Fruit fly (Drosophila melanogaster) whole organism, prepupa: Measurements from ENCODE around the gene Lrp4.

Source experiments
- Blimp-1 ChIP-seq: fragments of 200-800 bp; sonication (Bioruptor generic); optimal IDR thresholded peaks from 3 replicates; lab custom pipeline; 2017; ENCODE audit warnings: missing biosample characterization, missing genetic modification characterization, mild to moderate bottlenecking, moderate library complexity, missing genetic modification reagents
- CG10631 ChIP-seq: fragments of 200-800 bp; sonication (Bioruptor generic); optimal IDR thresholded peaks from 2 replicates; lab custom pipeline; 2016; ENCODE audit warnings: missing biosample characterization, missing genetic modification characterization
- CG10669 ChIP-seq: fragments of 200-800 bp; sonication (Bioruptor generic); optimal IDR thresholded peaks from 3 replicates; lab custom pipeline; 2018; ENCODE audit warnings: missing biosample characterization, mild to moderate bottlenecking, missing genetic modification characterization, moderate library complexity
- CG11294 ChIP-seq: fragments of 200-800 bp; sonication (Bioruptor generic); IDR thresholded peaks from 2 replicates; pipeline ENCODE4 v1.3.6; 2022; ENCODE audit warnings: missing biosample characterization, missing genetic modification characterization
- CG11762 ChIP-seq: fragments of 200-800 bp; sonication (Bioruptor generic); optimal IDR thresholded peaks from 3 replicates; lab custom pipeline; 2016; ENCODE audit warnings: missing biosample characterization, missing genetic modification characterization; ENCODE audit not compliant: insufficient read depth
- CG11902 ChIP-seq: fragments of 200-800 bp; sonication (Bioruptor generic); optimal IDR thresholded peaks from 3 replicates; lab custom pipeline; 2016; ENCODE audit warnings: missing biosample characterization, missing genetic modification characterization
- CG15336 ChIP-seq: fragments of 200-800 bp; sonication (Bioruptor generic); IDR thresholded peaks from 2 replicates; pipeline ENCODE4 v1.3.6; 2022; ENCODE audit warnings: missing biosample characterization, missing genetic modification characterization
- CG3032 ChIP-seq: fragments of 200-800 bp; optimal IDR thresholded peaks from 2 replicates; lab custom pipeline; 2019; ENCODE audit warnings: missing biosample characterization, mild to moderate bottlenecking, missing genetic modification characterization, moderate library complexity
- CG31627 ChIP-seq: fragments of 200-800 bp; sonication (Bioruptor generic); optimal IDR thresholded peaks from 3 replicates; lab custom pipeline; 2016; ENCODE audit warnings: missing biosample characterization, missing genetic modification characterization
- CG34406 ChIP-seq: fragments of 200-800 bp; sonication (Bioruptor generic); optimal IDR thresholded peaks from 3 replicates; lab custom pipeline; 2016; ENCODE audit warnings: missing biosample characterization, missing genetic modification characterization
- CG3919 ChIP-seq: fragments of 200-800 bp; sonication (Bioruptor generic); optimal IDR thresholded peaks from 3 replicates; lab custom pipeline; 2016; ENCODE audit warnings: missing biosample characterization, missing genetic modification characterization
- CG4318 ChIP-seq: fragments of 200-800 bp; sonication (Bioruptor generic); optimal IDR thresholded peaks from 3 replicates; lab custom pipeline; 2017; ENCODE audit warnings: missing biosample characterization, mild to moderate bottlenecking, missing genetic modification characterization
- CG6163 ChIP-seq: fragments of 200-800 bp; sonication (Bioruptor generic); IDR thresholded peaks from 3 replicates; pipeline ENCODE4 v1.3.6; 2022; ENCODE audit warnings: missing biosample characterization, missing genetic modification characterization
- CG6792 ChIP-seq: fragments of 200-800 bp; sonication (Bioruptor generic); optimal IDR thresholded peaks from 3 replicates; lab custom pipeline; 2016; ENCODE audit warnings: missing biosample characterization, missing genetic modification characterization
- CG6808 ChIP-seq: fragments of 200-800 bp; sonication (Bioruptor generic); optimal IDR thresholded peaks from 3 replicates; lab custom pipeline; 2017; ENCODE audit warnings: missing biosample characterization, missing genetic modification characterization, mild to moderate bottlenecking, moderate library complexity, missing genetic modification reagents
- CG6854 ChIP-seq: fragments of 200-800 bp; sonication (Bioruptor generic); optimal IDR thresholded peaks from 2 replicates; lab custom pipeline; 2017; ENCODE audit warnings: missing biosample characterization, mild to moderate bottlenecking, missing genetic modification characterization
- CG7368 ChIP-seq: fragments of 200-800 bp; sonication (Bioruptor generic); optimal IDR thresholded peaks from 3 replicates; lab custom pipeline; 2016; ENCODE audit warnings: missing biosample characterization, missing genetic modification characterization
- CG8119 ChIP-seq: fragments of 200-800 bp; sonication (Bioruptor generic); IDR thresholded peaks from 3 replicates; pipeline ENCODE4 v1.3.6; 2022; ENCODE audit warnings: missing biosample characterization, missing genetic modification characterization
- CG8319 ChIP-seq: fragments of 200-800 bp; sonication (Bioruptor generic); optimal IDR thresholded peaks from 3 replicates; lab custom pipeline; 2016; ENCODE audit warnings: missing biosample characterization, missing genetic modification characterization
- CG8632 ChIP-seq: fragments of 200-800 bp; sonication (Bioruptor generic); optimal IDR thresholded peaks from 3 replicates; lab custom pipeline; 2016; ENCODE audit warnings: missing biosample characterization, missing genetic modification characterization
- CG9139 ChIP-seq: fragments of 200-800 bp; sonication (Bioruptor generic); optimal IDR thresholded peaks from 3 replicates; lab custom pipeline; 2017; ENCODE audit warnings: missing biosample characterization, mild to moderate bottlenecking, missing genetic modification characterization
- Eip75B ChIP-seq: fragments of 200-800 bp; sonication (Bioruptor generic); optimal IDR thresholded peaks from 3 replicates; lab custom pipeline; 2016; ENCODE audit warnings: missing biosample characterization, missing genetic modification characterization
- Eip78C ChIP-seq: fragments of 200-800 bp; sonication (Bioruptor generic); peaks from one replicate; lab custom pipeline; 2016; ENCODE audit warnings: missing biosample characterization, missing genetic modification characterization
- Eip93F ChIP-seq: fragments of 200-800 bp; sonication (Bioruptor generic); optimal IDR thresholded peaks from 2 replicates; lab custom pipeline; 2016; ENCODE audit warnings: missing biosample characterization, mild to moderate bottlenecking, missing genetic modification characterization
- Ets21C ChIP-seq: fragments of 200-800 bp; sonication (Bioruptor generic); optimal IDR thresholded peaks from 3 replicates; lab custom pipeline; 2016; ENCODE audit warnings: missing biosample characterization, missing genetic modification characterization
- Ets96B ChIP-seq: fragments of 200-800 bp; optimal IDR thresholded peaks from 2 replicates; lab custom pipeline; 2019; ENCODE audit warnings: missing biosample characterization, mild to moderate bottlenecking, missing genetic modification characterization, moderate library complexity
- Gug ChIP-seq: fragments of 200-800 bp; sonication (Bioruptor generic); IDR thresholded peaks from 2 replicates; pipeline ENCODE4 v1.3.6; 2022; ENCODE audit warnings: missing biosample characterization, missing genetic modification characterization
- Hr38 ChIP-seq: sonication (Bioruptor generic); optimal IDR thresholded peaks from 2 replicates; lab custom pipeline; 2016; ENCODE audit warnings: missing biosample characterization, missing genetic modification characterization
- Hr39 ChIP-seq: fragments of 200-800 bp; sonication (Bioruptor generic); optimal IDR thresholded peaks from 2 replicates; lab custom pipeline; 2016; ENCODE audit warnings: missing biosample characterization, missing genetic modification characterization
- Hr4 ChIP-seq: fragments of 200-800 bp; sonication (Bioruptor generic); optimal IDR thresholded peaks from 3 replicates; lab custom pipeline; 2016; ENCODE audit warnings: missing biosample characterization, missing genetic modification characterization
- Lpt ChIP-seq: fragments of 200-800 bp; sonication (Bioruptor generic); optimal IDR thresholded peaks from 3 replicates; lab custom pipeline; 2016; ENCODE audit warnings: missing biosample characterization, missing genetic modification characterization
- Met ChIP-seq: fragments of 200-800 bp; sonication (Bioruptor generic); optimal IDR thresholded peaks from 3 replicates; lab custom pipeline; 2016; ENCODE audit warnings: missing biosample characterization, missing genetic modification characterization
- OdsH ChIP-seq: fragments of 200-800 bp; sonication (Bioruptor generic); optimal IDR thresholded peaks from 3 replicates; lab custom pipeline; 2016; ENCODE audit warnings: missing biosample characterization, missing genetic modification characterization
- Smox ChIP-seq: fragments of 200-800 bp; sonication (Bioruptor generic); optimal IDR thresholded peaks from 3 replicates; lab custom pipeline; 2016; ENCODE audit warnings: missing biosample characterization, missing genetic modification characterization
- Sox102F ChIP-seq: fragments of 200-800 bp; sonication (Bioruptor generic); optimal IDR thresholded peaks from 2 replicates; lab custom pipeline; 2016; ENCODE audit warnings: missing biosample characterization, mild to moderate bottlenecking, missing genetic modification characterization
- Sox14 ChIP-seq: fragments of 200-800 bp; sonication (Bioruptor generic); optimal IDR thresholded peaks from 3 replicates; lab custom pipeline; 2016; ENCODE audit warnings: missing biosample characterization, missing genetic modification characterization
- Sox15 ChIP-seq: fragments of 200-800 bp; sonication (Bioruptor generic); optimal IDR thresholded peaks from 3 replicates; lab custom pipeline; 2016; ENCODE audit warnings: missing biosample characterization, missing genetic modification characterization
- achi ChIP-seq: fragments of 200-800 bp; sonication (Bioruptor generic); optimal IDR thresholded peaks from 3 replicates; lab custom pipeline; 2016; ENCODE audit warnings: missing biosample characterization, missing genetic modification characterization
- acj6 ChIP-seq: fragments of 200-800 bp; sonication (Bioruptor generic); optimal IDR thresholded peaks from 3 replicates; lab custom pipeline; 2016; ENCODE audit warnings: missing biosample characterization, missing genetic modification characterization
- cyc ChIP-seq: fragments of 200-800 bp; sonication (Bioruptor generic); optimal IDR thresholded peaks from 3 replicates; lab custom pipeline; 2016; ENCODE audit warnings: missing biosample characterization, missing genetic modification characterization
- dac ChIP-seq: fragments of 200-800 bp; sonication (Bioruptor generic); optimal IDR thresholded peaks from 2 replicates; lab custom pipeline; 2017; ENCODE audit warnings: missing biosample characterization, mild to moderate bottlenecking, missing genetic modification characterization
- eg ChIP-seq: fragments of 200-800 bp; sonication (Bioruptor generic); IDR thresholded peaks from 3 replicates; pipeline ENCODE4 v1.3.6; 2022; ENCODE audit warnings: missing biosample characterization, missing genetic modification characterization
- fd59A ChIP-seq: fragments of 200-800 bp; sonication (Bioruptor generic); optimal IDR thresholded peaks from 2 replicates; lab custom pipeline; 2017; ENCODE audit warnings: missing biosample characterization, mild to moderate bottlenecking, missing genetic modification characterization, missing genetic modification reagents
- fd85E ChIP-seq: fragments of 200-800 bp; sonication (Bioruptor generic); optimal IDR thresholded peaks from 3 replicates; lab custom pipeline; 2016; ENCODE audit warnings: missing biosample characterization, missing genetic modification characterization
- fkh ChIP-seq: fragments of 200-800 bp; sonication (Bioruptor generic); optimal IDR thresholded peaks from 3 replicates; lab custom pipeline; 2017; ENCODE audit warnings: missing biosample characterization, mild to moderate bottlenecking, missing genetic modification characterization, moderate library complexity
- net ChIP-seq: fragments of 200-800 bp; sonication (Bioruptor generic); optimal IDR thresholded peaks from 3 replicates; lab custom pipeline; 2016; ENCODE audit warnings: missing biosample characterization, missing genetic modification characterization
- pdm3 ChIP-seq: fragments of 200-800 bp; sonication (Bioruptor generic); optimal IDR thresholded peaks from 3 replicates; lab custom pipeline; 2016; ENCODE audit warnings: missing biosample characterization, missing genetic modification characterization
- salr ChIP-seq, 2 experiments: fragments of 200-800 bp; sonication (Bioruptor generic); optimal IDR thresholded peaks; 3 replicates each; lab custom pipeline; 2016 to 2018; ENCODE audit warnings: missing biosample characterization in 2 of 2, missing genetic modification characterization in 2 of 2, mild to moderate bottlenecking in 1 of 2
- spab ChIP-seq: fragments of 200-800 bp; sonication (Bioruptor generic); optimal IDR thresholded peaks from 2 replicates; lab custom pipeline; 2017; ENCODE audit warnings: missing biosample characterization, mild to moderate bottlenecking, missing genetic modification characterization, missing genetic modification reagents
- ss ChIP-seq, 2 experiments: fragments of 200-800 bp; sonication (Bioruptor generic); optimal IDR thresholded peaks; 2 replicates in 1 of 2; 3 replicates in 1 of 2; lab custom pipeline; 2017 to 2018; ENCODE audit warnings: mild to moderate bottlenecking in 2 of 2, missing biosample characterization in 2 of 2, missing genetic modification characterization in 2 of 2, moderate library complexity in 1 of 2
- vri ChIP-seq: fragments of 200-800 bp; sonication (Bioruptor generic); optimal IDR thresholded peaks from 3 replicates; lab custom pipeline; 2016; ENCODE audit warnings: missing biosample characterization, mild to moderate bottlenecking, missing genetic modification characterization

The Lrp4 gene

dm6 chrX:15886411-15887246, 24.0 kb upstream of the Lrp4 start:
- TF ChIP-seq Smox (GFP tag; lab: Kevin White, UChicago) (no peak), CG31627 (GFP tag; lab: Kevin White, UChicago) (no peak), CG7368 (no peak), Hr4 (GFP tag; lab: Kevin White, UChicago) (no peak), Eip93F (GFP tag; lab: Kevin White, UChicago) (peak; percentile 79), CG34406 (peak; percentile 74), Met (GFP tag; lab: Kevin White, UChicago) (no peak), CG6854 (peak; percentile 89), CG8119 (GFP tag; lab: Robert Waterston, UW) (peak; percentile 92), fd59A (GFP tag; lab: Kevin White, UChicago) (peak; percentile 68), CG10669 (GFP tag; lab: Kevin White, UChicago) (peak; percentile 89), CG11762 (GFP tag; lab: Kevin White, UChicago) (peak; percentile 46), dac (peak; percentile 88), spab (GFP tag; lab: Kevin White, UChicago) (peak; percentile 87), OdsH (GFP tag; lab: Kevin White, UChicago) (no peak), pdm3 (no peak), Blimp-1 (no peak), CG6163 (GFP tag; lab: Robert Waterston, UW) (peak; percentile 98), CG11902 (no peak), CG10631 (no peak), Ets96B (tag; lab: Kevin White, UChicago) (peak; percentile 92), Gug (GFP tag; lab: Robert Waterston, UW) (peak; percentile 76), CG9139 (peak; percentile 92), Hr38 (GFP tag; lab: Kevin White, UChicago) (no peak), CG8319 (GFP tag; lab: Kevin White, UChicago) (no peak), Eip75B (GFP tag; lab: Kevin White, UChicago) (peak; percentile 78), achi (GFP tag; lab: Kevin White, UChicago) (no peak), Hr39 (GFP tag; lab: Kevin White, UChicago) (no peak), CG3032 (peak; percentile 90), CG4318 (GFP tag; lab: Kevin White, UChicago) (no peak), Sox102F (no peak), Sox14 (GFP tag; lab: Kevin White, UChicago) (no peak), vri (GFP tag; lab: Kevin White, UChicago) (no peak), Sox15 (no peak), Lpt (GFP tag; lab: Kevin White, UChicago) (peak; percentile 91), CG6792 (GFP tag; lab: Kevin White, UChicago) (peak; percentile 39), CG8632 (GFP tag; lab: Kevin White, UChicago) (peak; percentile 75), CG6808 (GFP tag; lab: Kevin White, UChicago) (peak; percentile 94), salr (GFP tag; optimal IDR thresholded peaks at IDR 0.05; lab: Kevin White, UChicago) (peak in 1 of 2 experiments; percentile 81), acj6 (no peak), Ets21C (GFP tag; lab: Kevin White, UChicago) (no peak), fkh (GFP tag; lab: Kevin White, UChicago) (peak; percentile 87), eg (peak; percentile 96), cyc (GFP tag; lab: Kevin White, UChicago) (no peak), ss (GFP tag; optimal IDR thresholded peaks at IDR 0.05; lab: Kevin White, UChicago) (peak; percentile 97 to 98), fd85E (peak; percentile 43), CG15336 (GFP tag; lab: Robert Waterston, UW) (peak; percentile 91), Eip78C (GFP tag; lab: Kevin White, UChicago) (peak; percentile 76), CG3919 (GFP tag; lab: Kevin White, UChicago) (no peak), net (GFP tag; lab: Kevin White, UChicago) (peak; percentile 92), CG11294 (GFP tag; lab: Robert Waterston, UW) (peak; percentile 56; the same call in 1 of the 2 replicates)
